Fruit fly (Drosophila melanogaster) whole organism, wandering third instar larva: ENCODE data around the gene RPA2.

ENCODE experiments used
- Abd-B ChIP-seq: fragments of >200 bp; optimal IDR thresholded peaks from 2 replicates; lab custom pipeline; 2017; ENCODE audit warnings: missing biosample characterization, missing genetic modification characterization
- CG32264 ChIP-seq: fragments of 200-800 bp; sonication (Bioruptor generic); optimal IDR thresholded peaks from 2 replicates; lab custom pipeline; 2016; ENCODE audit warnings: missing biosample characterization, missing genetic modification characterization
- CG9705 ChIP-seq: fragments of 200-800 bp; sonication (Bioruptor generic); optimal IDR thresholded peaks from 2 replicates; lab custom pipeline; 2018; ENCODE audit warnings: missing biosample characterization, mild to moderate bottlenecking, missing genetic modification characterization
- CrebA ChIP-seq: fragments of 200-800 bp; sonication (Bioruptor generic); optimal IDR thresholded peaks from 2 replicates; lab custom pipeline; 2016; ENCODE audit warnings: missing biosample characterization, mild to moderate bottlenecking, missing genetic modification characterization, borderline replicate concordance
- Dfd ChIP-seq: fragments of >200 bp; optimal IDR thresholded peaks from 2 replicates; lab custom pipeline; 2017; ENCODE audit warnings: missing biosample characterization, missing genetic modification characterization
- Dif ChIP-seq: fragments of 200-275, 200-300 bp; sonication (Bioruptor generic); optimal IDR thresholded peaks from 2 replicates; lab custom pipeline; 2018; ENCODE audit warnings: missing biosample characterization, missing genetic modification characterization; ENCODE audit not compliant: partially characterized antibody
- GATAd ChIP-seq: sonication (Bioruptor generic); optimal IDR thresholded peaks from 2 replicates; lab custom pipeline; 2016; ENCODE audit warnings: missing biosample characterization, missing genetic modification characterization
- HLH106 ChIP-seq: fragments of 200-800 bp; optimal IDR thresholded peaks from 3 replicates; lab custom pipeline; 2019; ENCODE audit warnings: missing biosample characterization, mild to moderate bottlenecking, missing genetic modification characterization, moderate library complexity
- Hnf4 ChIP-seq: fragments of 200-800 bp; sonication (Bioruptor generic); optimal IDR thresholded peaks from 2 replicates; lab custom pipeline; 2016; ENCODE audit warnings: missing biosample characterization, mild to moderate bottlenecking, missing genetic modification characterization
- Hr78 ChIP-seq: fragments of >200 bp; optimal IDR thresholded peaks from 2 replicates; lab custom pipeline; 2017; ENCODE audit warnings: missing biosample characterization, missing genetic modification characterization
- Hr83 ChIP-seq: fragments of 200-300 bp; sonication (Bioruptor generic); optimal IDR thresholded peaks from 2 replicates; lab custom pipeline; 2016; ENCODE audit warnings: missing biosample characterization, mild to moderate bottlenecking, missing genetic modification characterization, moderate library complexity; ENCODE audit not compliant: poor library complexity, severe bottlenecking
- Jra ChIP-seq: sonication (Bioruptor generic); optimal IDR thresholded peaks from 2 replicates; lab custom pipeline; 2016; ENCODE audit warnings: missing biosample characterization, missing genetic modification characterization
- Myc ChIP-seq: fragments of >200 bp; optimal IDR thresholded peaks from 2 replicates; lab custom pipeline; 2017
- N ChIP-seq: fragments of >200 bp; optimal IDR thresholded peaks from 2 replicates; lab custom pipeline; 2018; ENCODE audit warnings: missing biosample characterization, missing external identifiers, missing genetic modification characterization
- OdsH ChIP-seq: fragments of 200-800 bp; sonication (Bioruptor generic); optimal IDR thresholded peaks from 2 replicates; lab custom pipeline; 2016; ENCODE audit warnings: missing biosample characterization, mild to moderate bottlenecking, missing genetic modification characterization
- Rel ChIP-seq, 2 experiments: fragments of 200-800 bp; sonication (Bioruptor generic) in 1 of 2; optimal IDR thresholded peaks; 2 replicates in 1 of 2; 3 replicates in 1 of 2; lab custom pipeline; 2016 to 2019; ENCODE audit warnings: mild to moderate bottlenecking in 2 of 2, missing biosample characterization in 2 of 2, missing genetic modification characterization in 2 of 2, moderate library complexity in 1 of 2
- Sp1 ChIP-seq: fragments of 200-800 bp; sonication (Bioruptor generic); optimal IDR thresholded peaks from 3 replicates; lab custom pipeline; 2019; ENCODE audit warnings: missing biosample characterization, mild to moderate bottlenecking, missing genetic modification characterization, moderate library complexity
- Vsx2 ChIP-seq: fragments of 200-300, 225-300 bp; sonication (Bioruptor generic); optimal IDR thresholded peaks from 2 replicates; lab custom pipeline; 2018; ENCODE audit warnings: missing biosample characterization, missing genetic modification characterization; ENCODE audit not compliant: partially characterized antibody
- br ChIP-seq: fragments of 200-800 bp; sonication (Bioruptor generic); optimal IDR thresholded peaks from 2 replicates; lab custom pipeline; 2016; ENCODE audit warnings: missing biosample characterization, missing genetic modification characterization
- brk ChIP-seq: fragments of 200-800 bp; sonication (Bioruptor generic); optimal IDR thresholded peaks from 2 replicates; lab custom pipeline; 2016; ENCODE audit warnings: missing biosample characterization, mild to moderate bottlenecking, missing genetic modification characterization
- dl ChIP-seq, 2 experiments: fragments of 175-275, 200-275 bp in 1 of 2; fragments of 200-275 bp in 1 of 2; sonication (Bioruptor generic); optimal IDR thresholded peaks; lab custom pipeline; 2018; ENCODE audit warnings: mild to moderate bottlenecking in 2 of 2, missing biosample characterization in 2 of 2, missing genetic modification characterization in 2 of 2, moderate library complexity in 2 of 2; ENCODE audit not compliant: partially characterized antibody in 2 of 2, insufficient read depth in 1 of 2
- dsf ChIP-seq: sonication (Bioruptor generic); optimal IDR thresholded peaks from 2 replicates; lab custom pipeline; 2016; ENCODE audit warnings: missing biosample characterization, missing genetic modification characterization, borderline replicate concordance
- ey ChIP-seq: fragments of 200-800 bp; sonication (Bioruptor generic); optimal IDR thresholded peaks from 2 replicates; lab custom pipeline; 2016; ENCODE audit warnings: missing biosample characterization, missing genetic modification characterization
- foxo ChIP-seq, 2 experiments: fragments of 200-800 bp; sonication (Bioruptor generic); optimal IDR thresholded peaks; 2 replicates in 1 of 2; 3 replicates in 1 of 2; lab custom pipeline; 2016 to 2017; ENCODE audit warnings: missing biosample characterization in 2 of 2, missing genetic modification characterization in 2 of 2
- fru ChIP-seq: fragments of 200-800 bp; sonication (Bioruptor generic); optimal IDR thresholded peaks from 3 replicates; lab custom pipeline; 2016; ENCODE audit warnings: missing biosample characterization, mild to moderate bottlenecking, missing genetic modification characterization
- h ChIP-seq: fragments of 200-800 bp; sonication (Bioruptor generic); optimal IDR thresholded peaks from 3 replicates; lab custom pipeline; 2016; ENCODE audit warnings: missing biosample characterization, mild to moderate bottlenecking, missing genetic modification characterization
- jim ChIP-seq: fragments of 175-275, 200-325 bp; sonication (Bioruptor generic); optimal IDR thresholded peaks from 2 replicates; lab custom pipeline; 2016; ENCODE audit warnings: missing biosample characterization, mild to moderate bottlenecking, missing genetic modification characterization
- psq ChIP-seq: fragments of 200-800 bp; sonication (Bioruptor generic); optimal IDR thresholded peaks from 3 replicates; lab custom pipeline; 2017; ENCODE audit warnings: missing biosample characterization, mild to moderate bottlenecking, missing genetic modification characterization, moderate library complexity
- rgr ChIP-seq: fragments of 200-800 bp; sonication (Bioruptor generic); optimal IDR thresholded peaks from 3 replicates; lab custom pipeline; 2016; ENCODE audit warnings: missing biosample characterization, mild to moderate bottlenecking, missing genetic modification characterization
- sage ChIP-seq: fragments of 200-800 bp; sonication (Bioruptor generic); optimal IDR thresholded peaks from 2 replicates; lab custom pipeline; 2016; ENCODE audit warnings: missing biosample characterization, mild to moderate bottlenecking, missing genetic modification characterization
- sv ChIP-seq: fragments of 200-800 bp; sonication (Bioruptor generic); optimal IDR thresholded peaks from 3 replicates; lab custom pipeline; 2016; ENCODE audit warnings: missing biosample characterization, missing genetic modification characterization
- tai ChIP-seq: sonication (Bioruptor generic); optimal IDR thresholded peaks from 2 replicates; lab custom pipeline; 2016; ENCODE audit warnings: missing biosample characterization, missing genetic modification characterization
- usp ChIP-seq: fragments of >200 bp; optimal IDR thresholded peaks from 2 replicates; lab custom pipeline; 2017; ENCODE audit warnings: missing biosample characterization, missing genetic modification characterization
- woc ChIP-seq: sonication (Bioruptor generic); optimal IDR thresholded peaks from 2 replicates; lab custom pipeline; 2016; ENCODE audit warnings: missing biosample characterization, mild to moderate bottlenecking, missing genetic modification characterization

RPA2 gene

DNA sequence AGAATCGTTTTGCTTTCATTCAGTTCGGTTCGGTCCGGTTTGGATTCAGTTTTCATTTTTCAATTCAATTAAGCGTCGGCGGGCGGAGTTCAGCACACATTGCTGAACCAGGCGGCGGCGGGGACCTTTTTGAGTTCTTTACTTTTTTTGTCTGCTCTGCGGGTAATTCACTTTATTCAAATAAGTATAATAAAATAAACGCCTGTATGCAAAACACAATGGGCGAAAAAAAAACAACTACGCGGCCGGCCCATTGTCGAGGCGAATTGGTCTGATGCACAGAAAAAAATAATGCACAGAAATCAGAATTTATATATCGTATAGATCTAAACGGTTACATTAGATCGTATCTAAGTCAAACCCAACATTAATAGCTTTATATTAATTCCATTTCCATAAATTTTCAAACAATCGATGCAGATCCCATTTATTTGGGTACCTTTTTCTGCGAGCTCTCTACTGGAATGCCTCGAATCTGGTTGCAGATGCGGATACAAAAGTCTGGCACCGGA, 13.1 kb downstream of the RPA2 start:
- TF ChIP-seq HLH106 (tag; lab: Kevin White, UChicago), result peak; percentile 29
- TF ChIP-seq CrebA (GFP tag; lab: Kevin White, UChicago), result no peak
- peak; percentile 17 for TF ChIP-seq Hnf4 (GFP tag; lab: Kevin White, UChicago)
- no peak for TF ChIP-seq dl (GFP tag; optimal IDR thresholded peaks at IDR 0.05; lab: Kevin White, UChicago; ENCODE audit: insufficient read depth in 1 of 2, partially characterized antibody in 2 of 2)
- peak; percentile 14 for TF ChIP-seq sage (GFP tag; lab: Kevin White, UChicago)
- TF ChIP-seq br (GFP tag; lab: Kevin White, UChicago), result peak; percentile 62
- TF ChIP-seq CG32264 (GFP tag; lab: Kevin White, UChicago), result no peak
- no peak for TF ChIP-seq Dfd (GFP tag; lab: Kevin White, UChicago)
- TF ChIP-seq h (GFP tag; lab: Kevin White, UChicago), result peak; percentile 50
- no peak for TF ChIP-seq Abd-B (GFP tag; lab: Kevin White, UChicago)
- no peak for TF ChIP-seq psq
- peak in 1 of 2 experiments; percentile 62 for TF ChIP-seq foxo (GFP tag; optimal IDR thresholded peaks at IDR 0.05; lab: Kevin White, UChicago)
- no peak for TF ChIP-seq CG9705 (GFP tag; lab: Kevin White, UChicago)
- TF ChIP-seq Rel (GFP tag; optimal IDR thresholded peaks at IDR 0.05; lab: Kevin White, UChicago), result no peak
- TF ChIP-seq Rel (tag; optimal IDR thresholded peaks at IDR 0.05; lab: Kevin White, UChicago), result peak; percentile 48
- TF ChIP-seq fru (GFP tag; lab: Kevin White, UChicago), result peak; percentile 73
- no peak for TF ChIP-seq Hr78 (GFP tag; lab: Kevin White, UChicago)
- peak; percentile 55 for TF ChIP-seq OdsH (GFP tag; lab: Kevin White, UChicago)
- TF ChIP-seq ey, result peak; percentile 55
- peak; percentile 16 for TF ChIP-seq woc
- TF ChIP-seq Sp1 (GFP tag; lab: Kevin White, UChicago), result peak; percentile 31
- TF ChIP-seq rgr, result peak; percentile 65

DNA sequence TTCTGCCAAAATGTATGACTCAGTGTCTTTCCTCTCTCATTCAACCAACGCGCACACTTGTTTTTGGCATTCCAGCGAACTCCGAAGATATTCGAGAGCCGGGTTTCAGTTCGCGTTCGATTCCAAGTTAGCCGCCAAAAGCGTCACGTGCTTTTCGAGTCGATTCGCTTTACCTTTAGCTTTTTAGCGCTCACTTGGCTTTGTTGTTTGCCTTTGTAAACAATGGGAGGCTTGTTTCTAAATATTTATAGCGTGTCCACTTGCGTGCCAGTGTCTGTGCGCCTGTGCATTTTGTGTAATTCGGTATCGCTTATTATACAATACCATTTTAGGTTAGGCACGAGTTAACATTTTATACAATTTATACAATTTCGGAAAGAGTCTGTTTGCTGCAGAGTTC, 14.6 kb downstream of the RPA2 start:
- TF ChIP-seq usp (no peak), OdsH (GFP tag; lab: Kevin White, UChicago) (peak; percentile 38), dl (GFP tag; optimal IDR thresholded peaks at IDR 0.05; lab: Kevin White, UChicago; ENCODE audit: insufficient read depth in 1 of 2, partially characterized antibody in 2 of 2) (no peak), fru (GFP tag; lab: Kevin White, UChicago) (peak; percentile 16), Rel (GFP tag; optimal IDR thresholded peaks at IDR 0.05; lab: Kevin White, UChicago) (no peak), Rel (tag; optimal IDR thresholded peaks at IDR 0.05; lab: Kevin White, UChicago) (peak; percentile 14), br (GFP tag; lab: Kevin White, UChicago) (peak; percentile 4), Dfd (GFP tag; lab: Kevin White, UChicago) (no peak), foxo (GFP tag; optimal IDR thresholded peaks at IDR 0.05; lab: Kevin White, UChicago) (no peak), CrebA (GFP tag; lab: Kevin White, UChicago) (peak; percentile 3), brk (peak; percentile 54), Myc (no peak), dsf (no peak), Vsx2 (GFP tag; lab: Kevin White, UChicago) (no peak), rgr (peak; percentile 56), Dif (no peak), HLH106 (tag; lab: Kevin White, UChicago) (peak; percentile 13), Hr83 (GFP tag; lab: Kevin White, UChicago) (peak; percentile 42), Jra (GFP tag; lab: Kevin White, UChicago) (no peak), GATAd (GFP tag; lab: Kevin White, UChicago) (no peak), Hnf4 (GFP tag; lab: Kevin White, UChicago) (peak; percentile 42), N (GFP tag; lab: Kevin White, UChicago) (no peak), tai (GFP tag; lab: Kevin White, UChicago) (peak; percentile 19), psq (no peak), sage (GFP tag; lab: Kevin White, UChicago) (peak; percentile 48), woc (no peak), h (GFP tag; lab: Kevin White, UChicago) (peak; percentile 47), jim (GFP tag; lab: Kevin White, UChicago) (no peak)
- TF ChIP-seq, all 38 proteins: peak for 13

DNA sequence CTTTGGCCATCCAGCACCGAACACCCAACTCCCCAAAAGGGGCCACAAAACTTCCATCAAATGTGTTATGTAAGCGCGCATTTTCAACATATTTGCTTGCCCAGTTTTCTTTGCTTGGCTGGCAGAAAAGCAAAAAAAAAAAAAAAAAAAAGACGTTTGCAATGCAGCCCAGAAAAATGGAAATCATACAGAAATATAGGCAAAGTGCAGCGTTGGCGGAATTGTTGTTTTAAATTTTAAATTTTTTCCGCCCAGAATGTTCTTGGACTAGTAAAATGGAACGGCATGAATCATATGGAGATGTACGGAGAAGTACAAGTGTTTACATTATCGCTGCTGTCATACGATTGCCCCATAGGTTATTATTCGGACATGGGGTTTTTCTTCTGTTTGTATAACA, 16.6 kb downstream of the RPA2 start:
- no peak for TF ChIP-seq sv (GFP tag; lab: Kevin White, UChicago)
- no peak for TF ChIP-seq sage (GFP tag; lab: Kevin White, UChicago)
- TF ChIP-seq psq, result no peak
- TF ChIP-seq foxo (GFP tag; optimal IDR thresholded peaks at IDR 0.05; lab: Kevin White, UChicago), result no peak
- TF ChIP-seq tai (GFP tag; lab: Kevin White, UChicago), result no peak
- no peak for TF ChIP-seq rgr
- TF ChIP-seq Rel (GFP tag; optimal IDR thresholded peaks at IDR 0.05; lab: Kevin White, UChicago), result no peak
- TF ChIP-seq Rel (tag; optimal IDR thresholded peaks at IDR 0.05; lab: Kevin White, UChicago), result no peak
- TF ChIP-seq Vsx2 (GFP tag; lab: Kevin White, UChicago), result no peak
- no peak for TF ChIP-seq Dif
- TF ChIP-seq usp, result no peak
- TF ChIP-seq ey, result no peak
- no peak for TF ChIP-seq HLH106 (tag; lab: Kevin White, UChicago)
- no peak for TF ChIP-seq Hr83 (GFP tag; lab: Kevin White, UChicago)
- no peak for TF ChIP-seq br (GFP tag; lab: Kevin White, UChicago)
- no peak for TF ChIP-seq CrebA (GFP tag; lab: Kevin White, UChicago)
- no peak for TF ChIP-seq fru (GFP tag; lab: Kevin White, UChicago)
- no peak for TF ChIP-seq dsf
- no peak for TF ChIP-seq CG32264 (GFP tag; lab: Kevin White, UChicago)
- TF ChIP-seq, all 38 proteins: peak for 0
